Fruit fly (Drosophila melanogaster) whole organism, embryonic: Measurements from ENCODE around the gene CG11975.

Experiments used
- CG10267 ChIP-seq: fragments of 200-800 bp; sonication (Bioruptor generic); optimal IDR thresholded peaks from 2 replicates; lab custom pipeline; 2018; ENCODE audit warnings: missing biosample characterization, mild to moderate bottlenecking, missing genetic modification characterization, moderate library complexity
- CG10565 ChIP-seq: fragments of 200-800 bp; sonication (Bioruptor generic); optimal IDR thresholded peaks from 3 replicates; lab custom pipeline; 2016; ENCODE audit warnings: missing biosample characterization, mild to moderate bottlenecking, missing genetic modification characterization
- CG11093 ChIP-seq: fragments of 200-800 bp; sonication (Bioruptor generic); IDR thresholded peaks from 3 replicates; pipeline ENCODE4 v1.3.6; 2022; ENCODE audit warnings: missing biosample characterization, missing genetic modification characterization
- CG13287 ChIP-seq: fragments of 200-800 bp; sonication (Bioruptor generic); IDR thresholded peaks from 2 replicates; pipeline ENCODE4 v1.3.6; 2022; ENCODE audit warnings: missing biosample characterization, missing genetic modification characterization; ENCODE audit not compliant: partially characterized antibody
- CG13775 ChIP-seq: fragments of 200-800 bp; sonication (Bioruptor generic); optimal IDR thresholded peaks from 3 replicates; lab custom pipeline; 2017; ENCODE audit warnings: missing biosample characterization, mild to moderate bottlenecking, missing genetic modification characterization
- CG15073 ChIP-seq: fragments of 200-800 bp; sonication (Bioruptor generic); optimal IDR thresholded peaks from 2 replicates; lab custom pipeline; 2016; ENCODE audit warnings: missing biosample characterization, missing genetic modification characterization
- CG1602 ChIP-seq: fragments of 200-800 bp; sonication (Bioruptor generic); optimal IDR thresholded peaks from 3 replicates; lab custom pipeline; 2016; ENCODE audit warnings: missing biosample characterization, missing genetic modification characterization
- CG1792 ChIP-seq: fragments of 200-800 bp; sonication (Bioruptor generic); optimal IDR thresholded peaks from 2 replicates; lab custom pipeline; 2016; ENCODE audit warnings: missing biosample characterization, missing genetic modification characterization
- CG2129 ChIP-seq: fragments of 200-800 bp; sonication (Bioruptor generic); IDR thresholded peaks from 2 replicates; pipeline ENCODE4 v1.3.6; 2022; ENCODE audit warnings: missing biosample characterization, missing genetic modification characterization; ENCODE audit not compliant: partially characterized antibody
- CG31441 ChIP-seq: fragments of 200-800 bp; sonication (Bioruptor generic); IDR thresholded peaks from 2 replicates; pipeline ENCODE4 v1.3.6; 2022; ENCODE audit warnings: missing biosample characterization, missing genetic modification characterization
- CG3281 ChIP-seq: fragments of 200-800 bp; sonication (Bioruptor generic); optimal IDR thresholded peaks from 3 replicates; lab custom pipeline; 2017; ENCODE audit warnings: missing biosample characterization, mild to moderate bottlenecking, missing genetic modification characterization
- CG42726 ChIP-seq: fragments of 200-800 bp; sonication (Bioruptor generic); IDR thresholded peaks from 2 replicates; pipeline ENCODE4 v1.3.6; 2022; ENCODE audit warnings: missing biosample characterization, missing genetic modification characterization; ENCODE audit not compliant: partially characterized antibody
- CG4617 ChIP-seq: fragments of 200-800 bp; sonication (Bioruptor generic); optimal IDR thresholded peaks from 3 replicates; lab custom pipeline; 2016; ENCODE audit warnings: missing biosample characterization, missing genetic modification characterization, borderline replicate concordance
- CG6272 ChIP-seq: fragments of 200-800 bp; sonication (Bioruptor generic); IDR thresholded peaks from 2 replicates; pipeline ENCODE4 v1.3.6; 2022; ENCODE audit warnings: missing biosample characterization, missing genetic modification characterization
- CG6689 ChIP-seq: fragments of 200-800 bp; sonication (Bioruptor generic); IDR thresholded peaks from 2 replicates; pipeline ENCODE4 v1.3.6; 2022; ENCODE audit warnings: missing biosample characterization, missing genetic modification characterization
- CG7839 ChIP-seq: fragments of 200-800 bp; sonication (Bioruptor generic); optimal IDR thresholded peaks from 3 replicates; lab custom pipeline; 2018; ENCODE audit warnings: missing biosample characterization, mild to moderate bottlenecking, missing genetic modification characterization, moderate library complexity
- CG7987 ChIP-seq: fragments of 200-800 bp; sonication (Bioruptor generic); optimal IDR thresholded peaks from 2 replicates; lab custom pipeline; 2018; ENCODE audit warnings: missing biosample characterization, mild to moderate bottlenecking, missing genetic modification characterization, moderate library complexity
- CHES-1-like ChIP-seq: fragments of 200-800 bp; sonication (Bioruptor generic); optimal IDR thresholded peaks from 2 replicates; lab custom pipeline; 2016; ENCODE audit warnings: missing biosample characterization, missing genetic modification characterization
- CTCF ChIP-seq: fragments of 200-800 bp; sonication (Bioruptor generic); optimal IDR thresholded peaks from 2 replicates; lab custom pipeline; 2017; ENCODE audit warnings: missing biosample characterization, mild to moderate bottlenecking, missing genetic modification characterization, moderate library complexity
- CkIIα-i1 ChIP-seq: fragments of 200-800 bp; sonication (Bioruptor generic); IDR thresholded peaks from 2 replicates; pipeline ENCODE4 v1.3.6; 2022; ENCODE audit warnings: missing biosample characterization, missing genetic modification characterization
- D19B ChIP-seq: fragments of 200-800 bp; sonication (Bioruptor generic); optimal IDR thresholded peaks from 2 replicates; lab custom pipeline; 2017; ENCODE audit warnings: missing biosample characterization, mild to moderate bottlenecking, missing genetic modification characterization
- Dref ChIP-seq: fragments of 200-800 bp; sonication (Bioruptor generic); IDR thresholded peaks from 2 replicates; pipeline ENCODE4 v1.3.6; 2022; ENCODE audit warnings: missing biosample characterization, missing genetic modification characterization
- Fer3 ChIP-seq: fragments of 200-800 bp; sonication (Bioruptor generic); optimal IDR thresholded peaks from 2 replicates; lab custom pipeline; 2018; ENCODE audit warnings: missing biosample characterization, mild to moderate bottlenecking, missing genetic modification characterization, moderate library complexity
- HLHmδ ChIP-seq: fragments of 200-800 bp; sonication (Bioruptor generic); optimal IDR thresholded peaks from 2 replicates; lab custom pipeline; 2018; ENCODE audit warnings: missing biosample characterization, mild to moderate bottlenecking, missing genetic modification characterization, moderate library complexity
- Hr51 ChIP-seq, 2 experiments: fragments of 200-800 bp; sonication (Bioruptor generic); optimal IDR thresholded peaks; 2 replicates in 1 of 2; 3 replicates in 1 of 2; lab custom pipeline; 2016 to 2018; ENCODE audit warnings: missing biosample characterization in 2 of 2, missing genetic modification characterization in 2 of 2, mild to moderate bottlenecking in 1 of 2, moderate library complexity in 1 of 2
- Mes4 ChIP-seq: fragments of 200-800 bp; sonication (Bioruptor generic); optimal IDR thresholded peaks from 2 replicates; lab custom pipeline; 2016; ENCODE audit warnings: missing biosample characterization, missing genetic modification characterization
- Side ChIP-seq: fragments of 200-800 bp; sonication (Bioruptor generic); optimal IDR thresholded peaks from 2 replicates; lab custom pipeline; 2016; ENCODE audit warnings: missing biosample characterization, missing genetic modification characterization
- Spps ChIP-seq: fragments of 200-800 bp; sonication (Bioruptor generic); optimal IDR thresholded peaks from 2 replicates; lab custom pipeline; 2018; ENCODE audit warnings: missing biosample characterization, mild to moderate bottlenecking, missing genetic modification characterization
- Ssrp ChIP-seq: fragments of 200-800 bp; sonication (Bioruptor generic); optimal IDR thresholded peaks from 2 replicates; lab custom pipeline; 2018; ENCODE audit warnings: missing biosample characterization, mild to moderate bottlenecking, missing genetic modification characterization, moderate library complexity
- Taf1 ChIP-seq: fragments of 200-800 bp; sonication (Bioruptor generic); IDR thresholded peaks from 2 replicates; pipeline ENCODE4 v1.3.6; 2022; ENCODE audit warnings: missing biosample characterization, missing genetic modification characterization
- ase ChIP-seq: fragments of 200-800 bp; sonication (Bioruptor generic); IDR thresholded peaks from 3 replicates; pipeline ENCODE4 v1.3.6; 2022; ENCODE audit warnings: missing biosample characterization, missing genetic modification characterization
- corto ChIP-seq: fragments of 200-800 bp; sonication (Bioruptor generic); optimal IDR thresholded peaks from 2 replicates; lab custom pipeline; 2016; ENCODE audit warnings: missing biosample characterization, mild to moderate bottlenecking, missing genetic modification characterization, moderate library complexity
- disco-r ChIP-seq: fragments of 200-800 bp; sonication (Bioruptor generic); optimal IDR thresholded peaks from 2 replicates; lab custom pipeline; 2016; ENCODE audit warnings: missing biosample characterization, missing genetic modification characterization
- en ChIP-seq: fragments of 200-800 bp; sonication (Bioruptor generic); optimal IDR thresholded peaks from 2 replicates; lab custom pipeline; 2016; ENCODE audit warnings: missing biosample characterization, missing genetic modification characterization
- ewg ChIP-seq: fragments of 200-800 bp; sonication (Bioruptor generic); optimal IDR thresholded peaks from 3 replicates; lab custom pipeline; 2017; ENCODE audit warnings: mild to moderate bottlenecking, missing biosample characterization, missing genetic modification reagents, missing genetic modification characterization
- lab ChIP-seq: fragments of 200-800 bp; sonication (Bioruptor generic); optimal IDR thresholded peaks from 3 replicates; lab custom pipeline; 2017; ENCODE audit warnings: missing biosample characterization, missing genetic modification characterization, mild to moderate bottlenecking, moderate library complexity, missing genetic modification reagents
- pan ChIP-seq, 4 experiments: fragments of >200 bp in 3 of 4; fragments of 200-800 bp in 1 of 4; sonication (Bioruptor generic) in 1 of 4; optimal IDR thresholded peaks in 3 of 4; IDR thresholded peaks in 1 of 4; 2 replicates each; pipeline versions ENCODE4 v1.3.6 to Lab custom; 2017 to 2022; ENCODE audit warnings: missing biosample characterization in 2 of 4, missing genetic modification characterization in 2 of 4, mixed read lengths in 1 of 4
- phol ChIP-seq: fragments of 200-800 bp; sonication (Bioruptor generic); optimal IDR thresholded peaks from 3 replicates; lab custom pipeline; 2018; ENCODE audit warnings: missing biosample characterization, mild to moderate bottlenecking, missing genetic modification characterization, moderate library complexity
- pnt ChIP-seq: fragments of 200-800 bp; sonication (Bioruptor generic); optimal IDR thresholded peaks from 3 replicates; lab custom pipeline; 2016; ENCODE audit warnings: missing biosample characterization, missing genetic modification characterization
- rib ChIP-seq: fragments of 200-800 bp; sonication (Bioruptor generic); IDR thresholded peaks from 2 replicates; pipeline ENCODE4 v1.3.6; 2022; ENCODE audit warnings: missing biosample characterization, missing genetic modification characterization
- schlank ChIP-seq: fragments of 200-800 bp; sonication (Bioruptor generic); optimal IDR thresholded peaks from 2 replicates; lab custom pipeline; 2018; ENCODE audit warnings: missing biosample characterization, mild to moderate bottlenecking, missing genetic modification characterization
- sd ChIP-seq: fragments of 200-800 bp; sonication (Bioruptor generic); optimal IDR thresholded peaks from 3 replicates; lab custom pipeline; 2018; ENCODE audit warnings: missing biosample characterization, mild to moderate bottlenecking, missing genetic modification characterization, moderate library complexity
- sima ChIP-seq: fragments of 200-800 bp; sonication (Bioruptor generic); optimal IDR thresholded peaks from 2 replicates; lab custom pipeline; 2016; ENCODE audit warnings: missing biosample characterization, missing genetic modification characterization
- slbo ChIP-seq: fragments of 200-800 bp; sonication (Bioruptor generic); IDR thresholded peaks from 2 replicates; pipeline ENCODE4 v1.3.6; 2022; ENCODE audit warnings: missing biosample characterization, missing genetic modification characterization
- trem ChIP-seq: fragments of 200-800 bp; optimal IDR thresholded peaks from 3 replicates; lab custom pipeline; 2019; ENCODE audit warnings: missing biosample characterization, mild to moderate bottlenecking, missing genetic modification characterization, moderate library complexity
- twi ChIP-seq: fragments of 200-800 bp; optimal IDR thresholded peaks from 2 replicates; lab custom pipeline; 2019; ENCODE audit warnings: missing biosample characterization, mild to moderate bottlenecking, missing genetic modification characterization, moderate library complexity
- tx ChIP-seq: fragments of 200-800 bp; sonication (Bioruptor generic); optimal IDR thresholded peaks from 2 replicates; lab custom pipeline; 2016; ENCODE audit warnings: missing biosample characterization, missing genetic modification characterization

Gene CG11975

dm6 chr3R:9031797-9032418 lies 38.9 kb downstream of the CG11975 start (continued):
- TF ChIP-seq CG11093 (GFP tag; lab: Robert Waterston, UW): peak; percentile 89
- TF ChIP-seq CG4617 (GFP tag; lab: Kevin White, UChicago): peak; percentile 62
- TF ChIP-seq Dref: no peak
- peak; percentile 90 for TF ChIP-seq Fer3
- TF ChIP-seq slbo (GFP tag; lab: Robert Waterston, UW): peak; percentile 95
- TF ChIP-seq CG6272 (GFP tag; lab: Robert Waterston, UW): peak; percentile 80
- TF ChIP-seq trem: peak; percentile 25
- TF ChIP-seq CTCF: peak; percentile 40
- TF ChIP-seq lab: peak; percentile 95
- TF ChIP-seq corto (GFP tag; lab: Kevin White, UChicago): peak; percentile 95
- peak; percentile 62 for TF ChIP-seq CG15073
- TF ChIP-seq Side (GFP tag; lab: Kevin White, UChicago): peak; percentile 85
- TF ChIP-seq twi (tag; lab: Kevin White, UChicago): peak; percentile 43
- TF ChIP-seq Spps (tag; lab: Kevin White, UChicago): peak; percentile 67
- TF ChIP-seq CG3281 (GFP tag; lab: Kevin White, UChicago): peak; percentile 85
- TF ChIP-seq ase: peak; percentile 89
- peak; percentile 49 for TF ChIP-seq CG1792
- TF ChIP-seq CG2129 (GFP tag; lab: Robert Waterston, UW): no peak

- peak; percentile 64 for TF ChIP-seq D19B (GFP tag; lab: Kevin White, UChicago)
- TF ChIP-seq en (GFP tag; lab: Kevin White, UChicago): peak; percentile 4
- peak; percentile 72 for TF ChIP-seq CG6689 (GFP tag; lab: Robert Waterston, UW)
- peak; percentile 90 for TF ChIP-seq CG31441 (GFP tag; lab: Robert Waterston, UW)
- peak; percentile 29; the same call in 1 of the 2 replicates for TF ChIP-seq rib (GFP tag; lab: Robert Waterston, UW)
- peak; percentile 80 for TF ChIP-seq CG13775 (GFP tag; lab: Kevin White, UChicago)
- TF ChIP-seq Hr51 (GFP tag; optimal IDR thresholded peaks at IDR 0.05; lab: Kevin White, UChicago): peak; percentile 49 to 90
- peak; percentile 55 for TF ChIP-seq corto (GFP tag; lab: Kevin White, UChicago)
- no peak for TF ChIP-seq CkIIα-i1
- TF ChIP-seq sd (tag; lab: Kevin White, UChicago): peak; percentile 76
- TF ChIP-seq CG10267 (tag; lab: Kevin White, UChicago): peak; percentile 86
- peak; percentile 69 for TF ChIP-seq ewg (GFP tag; lab: Kevin White, UChicago)
- peak; percentile 88 for TF ChIP-seq CG7839 (tag; lab: Kevin White, UChicago)
- peak; percentile 50 for TF ChIP-seq Mes4 (GFP tag; lab: Kevin White, UChicago)
- peak; percentile 15 for TF ChIP-seq disco-r (GFP tag; lab: Kevin White, UChicago)
- no peak for TF ChIP-seq CG10565 (GFP tag; lab: Kevin White, UChicago)
- TF ChIP-seq Ssrp: peak; percentile 83
- no peak for TF ChIP-seq tx
- peak; percentile 63 for TF ChIP-seq CG1602 (GFP tag; lab: Kevin White, UChicago)
- peak; percentile 42; the same call in 1 of the 2 replicates for TF ChIP-seq CG13287 (GFP tag; lab: Robert Waterston, UW)
- TF ChIP-seq CG42726: peak; percentile 75; the same call in 1 of the 2 replicates
- no peak for TF ChIP-seq pnt (GFP tag; lab: Kevin White, UChicago)
- peak; percentile 87 for TF ChIP-seq phol (tag; lab: Kevin White, UChicago)
- TF ChIP-seq sima (GFP tag; lab: Kevin White, UChicago): no peak
- TF ChIP-seq HLHmδ (GFP tag; lab: Kevin White, UChicago): peak; percentile 40
- no peak for TF ChIP-seq pan (optimal IDR thresholded peaks at IDR 0.05; lab: Kevin White, UChicago)
- peak in 1 of 2 experiments; percentile 56 for TF ChIP-seq pan (GFP tag; optimal IDR thresholded peaks at IDR 0.05 in 1 of 2, IDR thresholded peaks at IDR 0.05 in 1 of 2)
- peak; percentile 15 for TF ChIP-seq schlank (tag; lab: Kevin White, UChicago)
- TF ChIP-seq CHES-1-like (GFP tag; lab: Kevin White, UChicago): no peak
- no peak; the same call in 1 of the 2 replicates for TF ChIP-seq Taf1 (GFP tag; lab: Robert Waterston, UW)
- TF ChIP-seq CG7987 (GFP tag; lab: Kevin White, UChicago): no peak
- peak; percentile 6 for TF ChIP-seq CTCF
These were observed 40.8 kb downstream of the CG11975 start for dm6 chr3R:9033619-9034401.
